Fruit fly (Drosophila melanogaster): Measurements from ENCODE around the gene CG31275.

dm6 chr3R:16763435-16763834 is 12.3 kb upstream of the CG31275 start:
- TF ChIP-seq CTCF (optimal IDR thresholded peaks at IDR 0.05) (no peak), CG8478 (optimal IDR thresholded peaks at IDR 0.05) (no peak)
